Fruit fly (Drosophila melanogaster) whole organism, prepupa: ENCODE results near the gene CG31697.

Experiments
- Blimp-1 ChIP-seq: fragments of 200-800 bp; sonication (Bioruptor generic); optimal IDR thresholded peaks from 3 replicates; lab custom pipeline; 2017; ENCODE audit warnings: missing biosample characterization, missing genetic modification characterization, mild to moderate bottlenecking, moderate library complexity, missing genetic modification reagents
- CG10631 ChIP-seq: fragments of 200-800 bp; sonication (Bioruptor generic); optimal IDR thresholded peaks from 2 replicates; lab custom pipeline; 2016; ENCODE audit warnings: missing biosample characterization, missing genetic modification characterization
- CG10669 ChIP-seq: fragments of 200-800 bp; sonication (Bioruptor generic); optimal IDR thresholded peaks from 3 replicates; lab custom pipeline; 2018; ENCODE audit warnings: missing biosample characterization, mild to moderate bottlenecking, missing genetic modification characterization, moderate library complexity
- CG11294 ChIP-seq: fragments of 200-800 bp; sonication (Bioruptor generic); IDR thresholded peaks from 2 replicates; pipeline ENCODE4 v1.3.6; 2022; ENCODE audit warnings: missing biosample characterization, missing genetic modification characterization
- CG11902 ChIP-seq: fragments of 200-800 bp; sonication (Bioruptor generic); optimal IDR thresholded peaks from 3 replicates; lab custom pipeline; 2016; ENCODE audit warnings: missing biosample characterization, missing genetic modification characterization
- CG15336 ChIP-seq: fragments of 200-800 bp; sonication (Bioruptor generic); IDR thresholded peaks from 2 replicates; pipeline ENCODE4 v1.3.6; 2022; ENCODE audit warnings: missing biosample characterization, missing genetic modification characterization
- CG1621 ChIP-seq: fragments of 200-800 bp; sonication (Bioruptor generic); optimal IDR thresholded peaks from 3 replicates; lab custom pipeline; 2018; ENCODE audit warnings: missing biosample characterization, mild to moderate bottlenecking, missing genetic modification characterization
- CG16779 ChIP-seq: fragments of 200-800 bp; sonication (Bioruptor generic); optimal IDR thresholded peaks from 3 replicates; lab custom pipeline; 2017; ENCODE audit warnings: missing biosample characterization, mild to moderate bottlenecking, missing genetic modification characterization
- CG31627 ChIP-seq: fragments of 200-800 bp; sonication (Bioruptor generic); optimal IDR thresholded peaks from 3 replicates; lab custom pipeline; 2016; ENCODE audit warnings: missing biosample characterization, missing genetic modification characterization
- CG32006 ChIP-seq: fragments of 200-800 bp; sonication (Bioruptor generic); optimal IDR thresholded peaks from 3 replicates; lab custom pipeline; 2017; ENCODE audit warnings: missing biosample characterization, mild to moderate bottlenecking, missing genetic modification characterization
- CG34406 ChIP-seq: fragments of 200-800 bp; sonication (Bioruptor generic); optimal IDR thresholded peaks from 3 replicates; lab custom pipeline; 2016; ENCODE audit warnings: missing biosample characterization, missing genetic modification characterization
- CG3919 ChIP-seq: fragments of 200-800 bp; sonication (Bioruptor generic); optimal IDR thresholded peaks from 3 replicates; lab custom pipeline; 2016; ENCODE audit warnings: missing biosample characterization, missing genetic modification characterization
- CG4318 ChIP-seq: fragments of 200-800 bp; sonication (Bioruptor generic); optimal IDR thresholded peaks from 3 replicates; lab custom pipeline; 2017; ENCODE audit warnings: missing biosample characterization, mild to moderate bottlenecking, missing genetic modification characterization
- CG6163 ChIP-seq: fragments of 200-800 bp; sonication (Bioruptor generic); IDR thresholded peaks from 3 replicates; pipeline ENCODE4 v1.3.6; 2022; ENCODE audit warnings: missing biosample characterization, missing genetic modification characterization
- CG6808 ChIP-seq: fragments of 200-800 bp; sonication (Bioruptor generic); optimal IDR thresholded peaks from 3 replicates; lab custom pipeline; 2017; ENCODE audit warnings: missing biosample characterization, missing genetic modification characterization, mild to moderate bottlenecking, moderate library complexity, missing genetic modification reagents
- CG6854 ChIP-seq: fragments of 200-800 bp; sonication (Bioruptor generic); optimal IDR thresholded peaks from 2 replicates; lab custom pipeline; 2017; ENCODE audit warnings: missing biosample characterization, mild to moderate bottlenecking, missing genetic modification characterization
- CG7368 ChIP-seq: fragments of 200-800 bp; sonication (Bioruptor generic); optimal IDR thresholded peaks from 3 replicates; lab custom pipeline; 2016; ENCODE audit warnings: missing biosample characterization, missing genetic modification characterization
- CG8119 ChIP-seq: fragments of 200-800 bp; sonication (Bioruptor generic); IDR thresholded peaks from 3 replicates; pipeline ENCODE4 v1.3.6; 2022; ENCODE audit warnings: missing biosample characterization, missing genetic modification characterization
- CG8319 ChIP-seq: fragments of 200-800 bp; sonication (Bioruptor generic); optimal IDR thresholded peaks from 3 replicates; lab custom pipeline; 2016; ENCODE audit warnings: missing biosample characterization, missing genetic modification characterization
- CG8632 ChIP-seq: fragments of 200-800 bp; sonication (Bioruptor generic); optimal IDR thresholded peaks from 3 replicates; lab custom pipeline; 2016; ENCODE audit warnings: missing biosample characterization, missing genetic modification characterization
- CG9139 ChIP-seq: fragments of 200-800 bp; sonication (Bioruptor generic); optimal IDR thresholded peaks from 3 replicates; lab custom pipeline; 2017; ENCODE audit warnings: missing biosample characterization, mild to moderate bottlenecking, missing genetic modification characterization
- Eip75B ChIP-seq: fragments of 200-800 bp; sonication (Bioruptor generic); optimal IDR thresholded peaks from 3 replicates; lab custom pipeline; 2016; ENCODE audit warnings: missing biosample characterization, missing genetic modification characterization
- Eip93F ChIP-seq: fragments of 200-800 bp; sonication (Bioruptor generic); optimal IDR thresholded peaks from 2 replicates; lab custom pipeline; 2016; ENCODE audit warnings: missing biosample characterization, mild to moderate bottlenecking, missing genetic modification characterization
- Ets21C ChIP-seq: fragments of 200-800 bp; sonication (Bioruptor generic); optimal IDR thresholded peaks from 3 replicates; lab custom pipeline; 2016; ENCODE audit warnings: missing biosample characterization, missing genetic modification characterization
- Gug ChIP-seq: fragments of 200-800 bp; sonication (Bioruptor generic); IDR thresholded peaks from 2 replicates; pipeline ENCODE4 v1.3.6; 2022; ENCODE audit warnings: missing biosample characterization, missing genetic modification characterization
- Hr38 ChIP-seq: sonication (Bioruptor generic); optimal IDR thresholded peaks from 2 replicates; lab custom pipeline; 2016; ENCODE audit warnings: missing biosample characterization, missing genetic modification characterization
- Hr39 ChIP-seq: fragments of 200-800 bp; sonication (Bioruptor generic); optimal IDR thresholded peaks from 2 replicates; lab custom pipeline; 2016; ENCODE audit warnings: missing biosample characterization, missing genetic modification characterization
- Hr4 ChIP-seq: fragments of 200-800 bp; sonication (Bioruptor generic); optimal IDR thresholded peaks from 3 replicates; lab custom pipeline; 2016; ENCODE audit warnings: missing biosample characterization, missing genetic modification characterization
- Lpt ChIP-seq: fragments of 200-800 bp; sonication (Bioruptor generic); optimal IDR thresholded peaks from 3 replicates; lab custom pipeline; 2016; ENCODE audit warnings: missing biosample characterization, missing genetic modification characterization
- Met ChIP-seq: fragments of 200-800 bp; sonication (Bioruptor generic); optimal IDR thresholded peaks from 3 replicates; lab custom pipeline; 2016; ENCODE audit warnings: missing biosample characterization, missing genetic modification characterization
- OdsH ChIP-seq: fragments of 200-800 bp; sonication (Bioruptor generic); optimal IDR thresholded peaks from 3 replicates; lab custom pipeline; 2016; ENCODE audit warnings: missing biosample characterization, missing genetic modification characterization
- Sox102F ChIP-seq: fragments of 200-800 bp; sonication (Bioruptor generic); optimal IDR thresholded peaks from 2 replicates; lab custom pipeline; 2016; ENCODE audit warnings: missing biosample characterization, mild to moderate bottlenecking, missing genetic modification characterization
- Sox14 ChIP-seq: fragments of 200-800 bp; sonication (Bioruptor generic); optimal IDR thresholded peaks from 3 replicates; lab custom pipeline; 2016; ENCODE audit warnings: missing biosample characterization, missing genetic modification characterization
- Sox15 ChIP-seq: fragments of 200-800 bp; sonication (Bioruptor generic); optimal IDR thresholded peaks from 3 replicates; lab custom pipeline; 2016; ENCODE audit warnings: missing biosample characterization, missing genetic modification characterization
- eg ChIP-seq: fragments of 200-800 bp; sonication (Bioruptor generic); IDR thresholded peaks from 3 replicates; pipeline ENCODE4 v1.3.6; 2022; ENCODE audit warnings: missing biosample characterization, missing genetic modification characterization
- esn ChIP-seq: fragments of 200-800 bp; sonication (Bioruptor generic); optimal IDR thresholded peaks from 2 replicates; lab custom pipeline; 2016; ENCODE audit warnings: missing biosample characterization, mild to moderate bottlenecking, missing genetic modification characterization, moderate library complexity
- fd59A ChIP-seq: fragments of 200-800 bp; sonication (Bioruptor generic); optimal IDR thresholded peaks from 2 replicates; lab custom pipeline; 2017; ENCODE audit warnings: missing biosample characterization, mild to moderate bottlenecking, missing genetic modification characterization, missing genetic modification reagents
- fkh ChIP-seq: fragments of 200-800 bp; sonication (Bioruptor generic); optimal IDR thresholded peaks from 3 replicates; lab custom pipeline; 2017; ENCODE audit warnings: missing biosample characterization, mild to moderate bottlenecking, missing genetic modification characterization, moderate library complexity
- lz ChIP-seq: fragments of 200-800 bp; sonication (Bioruptor generic); optimal IDR thresholded peaks from 3 replicates; lab custom pipeline; 2016; ENCODE audit warnings: missing biosample characterization, missing genetic modification characterization
- pdm3 ChIP-seq: fragments of 200-800 bp; sonication (Bioruptor generic); optimal IDR thresholded peaks from 3 replicates; lab custom pipeline; 2016; ENCODE audit warnings: missing biosample characterization, missing genetic modification characterization
- spab ChIP-seq: fragments of 200-800 bp; sonication (Bioruptor generic); optimal IDR thresholded peaks from 2 replicates; lab custom pipeline; 2017; ENCODE audit warnings: missing biosample characterization, mild to moderate bottlenecking, missing genetic modification characterization, missing genetic modification reagents
- ss ChIP-seq, 2 experiments: fragments of 200-800 bp; sonication (Bioruptor generic); optimal IDR thresholded peaks; 2 replicates in 1 of 2; 3 replicates in 1 of 2; lab custom pipeline; 2017 to 2018; ENCODE audit warnings: mild to moderate bottlenecking in 2 of 2, missing biosample characterization in 2 of 2, missing genetic modification characterization in 2 of 2, moderate library complexity in 1 of 2
- svp ChIP-seq: fragments of 200-800 bp; sonication (Bioruptor generic); peaks from one replicate; lab custom pipeline; 2016; ENCODE audit warnings: missing biosample characterization, missing genetic modification characterization
- topi ChIP-seq: fragments of 200-800 bp; sonication (Bioruptor generic); optimal IDR thresholded peaks from 3 replicates; lab custom pipeline; 2016; ENCODE audit warnings: missing biosample characterization, missing genetic modification characterization
- vri ChIP-seq: fragments of 200-800 bp; sonication (Bioruptor generic); optimal IDR thresholded peaks from 3 replicates; lab custom pipeline; 2016; ENCODE audit warnings: missing biosample characterization, mild to moderate bottlenecking, missing genetic modification characterization

CG31697 gene

DNA sequence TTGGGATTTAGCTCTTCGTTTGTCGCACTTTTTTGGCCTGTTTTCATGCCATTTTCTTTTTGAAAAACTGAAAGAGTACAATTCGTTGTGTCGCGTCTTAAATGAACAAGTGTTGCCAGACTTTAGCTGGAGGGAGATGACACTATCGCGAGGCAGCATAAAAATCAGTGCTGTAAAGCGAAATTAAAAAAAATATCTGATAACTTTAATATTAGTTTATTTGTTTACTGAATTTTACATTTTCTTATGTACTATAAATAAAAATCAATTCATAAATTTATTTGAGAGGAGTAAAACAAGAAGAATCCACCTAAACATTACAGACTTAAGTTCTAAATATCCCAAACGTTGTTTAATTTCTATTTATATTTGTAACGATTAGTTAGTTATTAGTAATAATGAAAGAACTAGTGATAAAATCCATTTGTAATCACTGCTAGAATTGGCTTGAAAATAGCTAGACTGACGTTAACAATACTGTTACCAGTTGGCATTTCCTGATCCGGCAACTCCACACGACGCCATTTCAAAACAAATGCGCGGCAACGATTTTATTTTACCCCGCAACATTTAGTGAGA lies 42.0 kb downstream of the CG31697 start, which contains the start of the genes spi and msb1l (continued):
- TF ChIP-seq Gug (GFP tag; lab: Robert Waterston, UW) (no peak), eg (GFP tag; lab: Robert Waterston, UW) (0 out of 3 replicates have a peak, but pooled peaks have one; percentile 2), Sox15 (peak; percentile 21), CG16779 (tag; lab: Kevin White, UChicago) (no peak), CG6163 (GFP tag; lab: Robert Waterston, UW) (no peak)

dm6 chr2L:19579995-19580578 lies 44.8 kb downstream of the CG31697 start, which contains the start of gene Pmvk:
TSS of gene Pmvk (minus strand) at chr2L:19580351.
- TF ChIP-seq CG15336 (GFP tag; lab: Robert Waterston, UW) (0 out of 2 replicates have a peak, but pooled peaks have one; percentile 14), Sox102F (GFP tag; lab: Kevin White, UChicago) (no peak), fkh (GFP tag; lab: Kevin White, UChicago) (peak; percentile 88), CG6854 (GFP tag; lab: Kevin White, UChicago) (peak; percentile 26), Blimp-1 (GFP tag; lab: Kevin White, UChicago) (peak; percentile 98), OdsH (no peak), Sox15 (no peak)
- TF ChIP-seq, all 60 proteins: peak for 4

- no peak for TF ChIP-seq Eip93F (GFP tag; lab: Kevin White, UChicago)
- peak; percentile 35 for TF ChIP-seq CG11902 (GFP tag; lab: Kevin White, UChicago)
- peak; percentile 5 for TF ChIP-seq Sox15
- TF ChIP-seq esn (GFP tag; lab: Kevin White, UChicago), result peak; percentile 53
- peak; percentile 74 for TF ChIP-seq CG3919 (GFP tag; lab: Kevin White, UChicago)
- peak; percentile 57 for TF ChIP-seq Sox14 (GFP tag; lab: Kevin White, UChicago)
- peak; percentile 67 for TF ChIP-seq Hr4 (GFP tag; lab: Kevin White, UChicago)
- peak; percentile 26 for TF ChIP-seq CG8319 (GFP tag; lab: Kevin White, UChicago)
- TF ChIP-seq pdm3 (GFP tag; lab: Kevin White, UChicago), result peak; percentile 29
- no peak; the same call in 2 of the 3 replicates for TF ChIP-seq CG8119 (GFP tag; lab: Robert Waterston, UW)
- TF ChIP-seq CG34406, result peak; percentile 30
- no peak for TF ChIP-seq spab
- TF ChIP-seq eg (GFP tag; lab: Robert Waterston, UW), result 0 out of 3 replicates have a peak, but pooled peaks have one; percentile 43
- TF ChIP-seq fd59A (GFP tag; lab: Kevin White, UChicago), result no peak
- TF ChIP-seq Ets21C (GFP tag; lab: Kevin White, UChicago), result peak; percentile 25
- TF ChIP-seq Met, result peak; percentile 46
- no peak for TF ChIP-seq CG9139 (GFP tag; lab: Kevin White, UChicago)
- TF ChIP-seq lz (GFP tag; lab: Kevin White, UChicago), result peak; percentile 51
- TF ChIP-seq topi (GFP tag; lab: Kevin White, UChicago), result peak; percentile 53
- TF ChIP-seq CG32006 (GFP tag; lab: Kevin White, UChicago), result peak; percentile 30
- peak in 1 of 2 experiments; percentile 29 for TF ChIP-seq ss (GFP tag; optimal IDR thresholded peaks at IDR 0.05; lab: Kevin White, UChicago)
- no peak for TF ChIP-seq Sox102F (GFP tag; lab: Kevin White, UChicago)
- no peak for TF ChIP-seq Hr38 (GFP tag; lab: Kevin White, UChicago)
- TF ChIP-seq CG31627 (GFP tag; lab: Kevin White, UChicago), result peak; percentile 61
- peak; percentile 50 for TF ChIP-seq OdsH
- TF ChIP-seq Hr39 (GFP tag; lab: Kevin White, UChicago), result peak; percentile 55
- no peak for TF ChIP-seq Blimp-1 (GFP tag; lab: Kevin White, UChicago)
- peak; percentile 37 for TF ChIP-seq CG7368
- TF ChIP-seq CG10631 (GFP tag; lab: Kevin White, UChicago), result peak; percentile 39
- peak; percentile 6 for TF ChIP-seq CG1621 (tag; lab: Kevin White, UChicago)
- TF ChIP-seq CG11294 (GFP tag; lab: Robert Waterston, UW), result peak; percentile 9; the same call in 1 of the 2 replicates
- peak; percentile 40 for TF ChIP-seq Eip75B (GFP tag; lab: Kevin White, UChicago)
- TF ChIP-seq Lpt (GFP tag; lab: Kevin White, UChicago), result no peak
- no peak for TF ChIP-seq svp (GFP tag; lab: Kevin White, UChicago)
- TF ChIP-seq CG10669 (GFP tag; lab: Kevin White, UChicago), result no peak
- TF ChIP-seq vri (GFP tag; lab: Kevin White, UChicago), result no peak
- no peak for TF ChIP-seq CG6808 (GFP tag; lab: Kevin White, UChicago)
- TF ChIP-seq CG8632 (GFP tag; lab: Kevin White, UChicago), result no peak
- TF ChIP-seq CG4318, result no peak
Observed at dm6 chr2L:19582185-19582584, 46.9 kb downstream of the CG31697 start, which contains the start of gene Hakai. TSS of gene Hakai (minus strand) at chr2L:19582474.
